Fruit fly (Drosophila melanogaster): Measurements from ENCODE around the gene CG42711.

The CG42711 gene

DNA sequence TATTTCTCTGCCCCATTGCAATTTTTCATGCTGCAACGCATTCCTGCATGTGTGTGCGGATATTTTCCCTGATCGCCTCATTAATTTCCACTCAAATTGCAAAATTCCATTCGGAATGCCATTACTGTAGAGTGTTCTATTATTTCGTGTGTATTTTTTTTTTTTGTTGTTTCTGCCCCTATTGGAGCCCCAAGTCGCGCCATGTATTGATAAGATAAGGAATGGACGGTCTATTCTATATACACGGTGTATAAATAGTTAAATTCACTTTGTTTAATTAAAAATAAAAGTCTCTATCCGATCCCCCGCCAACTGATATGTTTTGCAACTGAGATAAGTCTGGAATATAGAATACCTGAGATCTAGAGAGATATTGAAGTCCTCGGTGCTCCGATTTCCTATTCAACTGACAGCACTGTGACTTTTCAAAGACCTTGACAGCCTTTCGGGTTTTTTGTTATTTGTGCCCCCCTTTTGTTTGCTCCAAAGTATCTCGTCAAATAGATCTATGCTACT lies 49.7 kb downstream of the CG42711 start:
- TF ChIP-seq GATAd (GFP tag; optimal IDR thresholded peaks at IDR 0.05): no peak
- TF ChIP-seq usp (GFP tag; optimal IDR thresholded peaks at IDR 0.05): no peak
- TF ChIP-seq Mio (GFP tag; optimal IDR thresholded peaks at IDR 0.05): no peak
- no peak for TF ChIP-seq Hnf4 (GFP tag; optimal IDR thresholded peaks at IDR 0.05)
- TF ChIP-seq Sp1 (GFP tag; optimal IDR thresholded peaks at IDR 0.05): no peak
- TF ChIP-seq Rel (GFP tag; optimal IDR thresholded peaks at IDR 0.05): no peak
- TF ChIP-seq Rel (tag; optimal IDR thresholded peaks at IDR 0.05): peak; percentile 34

Data from whole organism, wandering third instar larva.